Worm (Caenorhabditis elegans): ENCODE measurements around the gene nspb-11.

DNA sequence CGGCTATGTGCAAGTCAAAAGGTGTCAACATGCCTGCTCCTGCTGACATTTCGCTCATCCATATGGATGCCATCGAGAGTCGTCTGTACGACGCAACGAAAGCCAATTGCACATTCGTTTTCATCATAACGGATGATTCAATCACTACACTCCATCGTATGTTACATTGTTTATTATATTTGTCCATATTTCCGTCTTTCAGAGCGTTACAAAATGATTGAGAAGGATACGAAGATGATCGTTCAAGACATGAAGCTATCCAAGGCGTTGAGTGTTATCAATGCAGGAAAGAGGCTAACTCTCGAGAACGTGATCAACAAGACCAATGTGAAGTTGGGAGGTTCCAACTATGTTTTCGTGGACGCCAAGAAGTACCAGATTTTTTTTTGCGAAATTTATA, 14.3 kb downstream of the nspb-11 start:
- TF ChIP-seq mec-3 (tag; optimal IDR thresholded peaks at IDR 0.05; ENCODE audit: borderline replicate concordance) (no peak), elt-2 (tag; optimal IDR thresholded peaks at IDR 0.05) (no peak), madf-2 (tag; optimal IDR thresholded peaks at IDR 0.05) (no peak), Y22D7AL.16 (tag; optimal IDR thresholded peaks at IDR 0.05) (no peak), ceh-34 (tag; optimal IDR thresholded peaks at IDR 0.05) (no peak), ttx-3 (tag; optimal IDR thresholded peaks at IDR 0.05) (no peak), pat-9 (tag; optimal IDR thresholded peaks at IDR 0.05) (no peak), nhr-11 (tag; optimal IDR thresholded peaks at IDR 0.05) (no peak), tbx-2 (tag; optimal IDR thresholded peaks at IDR 0.05) (no peak)
